Fruit fly (Drosophila melanogaster) whole organism, embryonic: ENCODE data around the gene CG33523.

Source experiments
- Bdp1 ChIP-seq: fragments of 200-800 bp; sonication (Bioruptor generic); optimal IDR thresholded peaks from 3 replicates; lab custom pipeline; 2016; ENCODE audit warnings: missing biosample characterization, missing genetic modification characterization
- CG10462 ChIP-seq: fragments of 200-800 bp; sonication (Bioruptor generic); optimal IDR thresholded peaks from 2 replicates; lab custom pipeline; 2016; ENCODE audit warnings: missing biosample characterization, missing genetic modification characterization
- CG10654 ChIP-seq: fragments of 200-800 bp; sonication (Bioruptor generic); optimal IDR thresholded peaks from 2 replicates; lab custom pipeline; 2016; ENCODE audit warnings: missing biosample characterization, missing genetic modification characterization
- CG11247 ChIP-seq: fragments of 200-800 bp; sonication (Bioruptor generic); IDR thresholded peaks from 2 replicates; pipeline ENCODE4 v1.3.6; 2022; ENCODE audit warnings: missing biosample characterization, missing genetic modification characterization
- CG11504 ChIP-seq: fragments of 200-800 bp; sonication (Bioruptor generic); optimal IDR thresholded peaks from 3 replicates; lab custom pipeline; 2019; ENCODE audit warnings: missing biosample characterization, mild to moderate bottlenecking, missing genetic modification characterization, moderate library complexity
- CG12391 ChIP-seq: fragments of 200-800 bp; sonication (Bioruptor generic); optimal IDR thresholded peaks from 3 replicates; lab custom pipeline; 2018; ENCODE audit warnings: missing biosample characterization, mild to moderate bottlenecking, missing genetic modification characterization, moderate library complexity
- CG13424 ChIP-seq: fragments of 200-800 bp; sonication (Bioruptor generic); optimal IDR thresholded peaks from 2 replicates; lab custom pipeline; 2019; ENCODE audit warnings: missing biosample characterization, mild to moderate bottlenecking, missing genetic modification characterization, moderate library complexity
- CG14710 ChIP-seq: fragments of 200-800 bp; sonication (Bioruptor generic); optimal IDR thresholded peaks from 3 replicates; lab custom pipeline; 2019; ENCODE audit warnings: missing biosample characterization, mild to moderate bottlenecking, missing genetic modification characterization, moderate library complexity
- CG16813 ChIP-seq: fragments of 200-800 bp; sonication (Bioruptor generic); IDR thresholded peaks from 3 replicates; pipeline ENCODE4 v1.3.6; 2022; ENCODE audit warnings: missing biosample characterization, missing genetic modification characterization; ENCODE audit not compliant: partially characterized antibody
- CG17829 ChIP-seq: fragments of 200-800 bp; optimal IDR thresholded peaks from 2 replicates; lab custom pipeline; 2019; ENCODE audit warnings: missing biosample characterization, mild to moderate bottlenecking, missing genetic modification characterization, moderate library complexity
- CG18764 ChIP-seq: fragments of 200-800 bp; sonication (Bioruptor generic); optimal IDR thresholded peaks from 3 replicates; lab custom pipeline; 2016; ENCODE audit warnings: missing biosample characterization, missing genetic modification characterization
- CG31224 ChIP-seq: fragments of 200-800 bp; sonication (Bioruptor generic); IDR thresholded peaks from 2 replicates; pipeline ENCODE4 v1.3.6; 2022; ENCODE audit warnings: missing biosample characterization, missing genetic modification characterization
- CG43689 ChIP-seq: fragments of 200-800 bp; sonication (Bioruptor generic); IDR thresholded peaks from 2 replicates; pipeline ENCODE4 v1.3.6; 2022; ENCODE audit warnings: missing biosample characterization, missing genetic modification characterization
- CG5180 ChIP-seq: fragments of 200-800 bp; sonication (Bioruptor generic); optimal IDR thresholded peaks from 3 replicates; lab custom pipeline; 2017; ENCODE audit warnings: missing biosample characterization, missing genetic modification characterization, mild to moderate bottlenecking, moderate library complexity, missing genetic modification reagents
- CG6683 ChIP-seq: fragments of 200-800 bp; sonication (Bioruptor generic); optimal IDR thresholded peaks from 2 replicates; lab custom pipeline; 2017; ENCODE audit warnings: missing biosample characterization, mild to moderate bottlenecking, missing genetic modification characterization, missing genetic modification reagents
- CG6791 ChIP-seq: fragments of 200-800 bp; sonication (Bioruptor generic); IDR thresholded peaks from 3 replicates; pipeline ENCODE4 v1.3.6; 2022; ENCODE audit warnings: missing biosample characterization, missing genetic modification characterization; ENCODE audit not compliant: partially characterized antibody
- CG7556 ChIP-seq: fragments of 200-800 bp; sonication (Bioruptor generic); optimal IDR thresholded peaks from 2 replicates; lab custom pipeline; 2017; ENCODE audit warnings: missing biosample characterization, mild to moderate bottlenecking, missing genetic modification characterization
- CG8281 ChIP-seq: fragments of 200-800 bp; sonication (Bioruptor generic); optimal IDR thresholded peaks from 2 replicates; lab custom pipeline; 2018; ENCODE audit warnings: missing biosample characterization, mild to moderate bottlenecking, missing genetic modification characterization, moderate library complexity
- CG8765 ChIP-seq: fragments of 200-800 bp; sonication (Bioruptor generic); IDR thresholded peaks from 2 replicates; pipeline ENCODE4 v1.3.6; 2022; ENCODE audit warnings: missing biosample characterization, missing genetic modification characterization
- CrebB ChIP-seq: fragments of 200-800 bp; sonication (Bioruptor generic); optimal IDR thresholded peaks from 3 replicates; lab custom pipeline; 2018; ENCODE audit warnings: missing biosample characterization, mild to moderate bottlenecking, missing genetic modification characterization
- Deaf1 ChIP-seq: fragments of 200-800 bp; optimal IDR thresholded peaks from 3 replicates; lab custom pipeline; 2019; ENCODE audit warnings: missing biosample characterization, mild to moderate bottlenecking, missing genetic modification characterization, moderate library complexity
- Dll ChIP-seq: fragments of 200-800 bp; sonication (Bioruptor generic); IDR thresholded peaks from 4 replicates; pipeline ENCODE4 v1.3.6; 2022; ENCODE audit warnings: missing biosample characterization, missing genetic modification characterization; ENCODE audit not compliant: partially characterized antibody
- Drgx ChIP-seq: fragments of 200-800 bp; sonication (Bioruptor generic); IDR thresholded peaks from 2 replicates; pipeline ENCODE4 v1.3.6; 2022; ENCODE audit warnings: missing biosample characterization, missing genetic modification characterization
- HLH4C ChIP-seq: fragments of 200-800 bp; sonication (Bioruptor generic); IDR thresholded peaks from 3 replicates; pipeline ENCODE4 v1.3.6; 2022; ENCODE audit warnings: missing biosample characterization, missing genetic modification characterization; ENCODE audit not compliant: partially characterized antibody
- HLHmδ ChIP-seq: fragments of 200-800 bp; sonication (Bioruptor generic); optimal IDR thresholded peaks from 2 replicates; lab custom pipeline; 2018; ENCODE audit warnings: missing biosample characterization, mild to moderate bottlenecking, missing genetic modification characterization, moderate library complexity
- MBD-R2 ChIP-seq: fragments of 200-800 bp; sonication (Bioruptor generic); IDR thresholded peaks from 2 replicates; pipeline ENCODE4 v1.3.6; 2022; ENCODE audit warnings: missing biosample characterization, missing genetic modification characterization
- Ssrp ChIP-seq: fragments of 200-800 bp; sonication (Bioruptor generic); optimal IDR thresholded peaks from 2 replicates; lab custom pipeline; 2018; ENCODE audit warnings: missing biosample characterization, mild to moderate bottlenecking, missing genetic modification characterization, moderate library complexity
- ase ChIP-seq: fragments of 200-800 bp; sonication (Bioruptor generic); IDR thresholded peaks from 3 replicates; pipeline ENCODE4 v1.3.6; 2022; ENCODE audit warnings: missing biosample characterization, missing genetic modification characterization
- cg ChIP-seq: fragments of 200-800 bp; sonication (Bioruptor generic); optimal IDR thresholded peaks from 3 replicates; lab custom pipeline; 2019; ENCODE audit warnings: missing biosample characterization, mild to moderate bottlenecking, missing genetic modification characterization, moderate library complexity
- ci ChIP-seq: fragments of 200-800 bp; sonication (Bioruptor generic); IDR thresholded peaks from 3 replicates; pipeline ENCODE4 v1.3.6; 2022; ENCODE audit warnings: missing biosample characterization, missing genetic modification characterization
- crol ChIP-seq: fragments of 200-800 bp; sonication (Bioruptor generic); IDR thresholded peaks from 2 replicates; pipeline ENCODE4 v1.3.6; 2022; ENCODE audit warnings: missing biosample characterization, missing genetic modification characterization
- fd96Cb ChIP-seq: fragments of 200-800 bp; sonication (Bioruptor generic); optimal IDR thresholded peaks from 2 replicates; lab custom pipeline; 2018; ENCODE audit warnings: missing biosample characterization, mild to moderate bottlenecking, missing genetic modification characterization, moderate library complexity
- ftz-f1 ChIP-seq: fragments of 200-800 bp; sonication (Bioruptor generic); optimal IDR thresholded peaks from 2 replicates; lab custom pipeline; 2016; ENCODE audit warnings: missing biosample characterization, missing genetic modification characterization
- grn ChIP-seq: fragments of 200-800 bp; sonication (Bioruptor generic); optimal IDR thresholded peaks from 3 replicates; lab custom pipeline; 2017; ENCODE audit warnings: missing biosample characterization, missing genetic modification characterization
- nom ChIP-seq: fragments of 200-800 bp; sonication (Bioruptor generic); optimal IDR thresholded peaks from 2 replicates; lab custom pipeline; 2017; ENCODE audit warnings: missing biosample characterization, missing genetic modification characterization, mild to moderate bottlenecking, moderate library complexity, missing genetic modification reagents
- otp ChIP-seq: fragments of 200-800 bp; sonication (Bioruptor generic); IDR thresholded peaks from 3 replicates; pipeline ENCODE4, ENCODE4 v1.3.6; 2022; ENCODE audit warnings: missing biosample characterization, missing genetic modification characterization
- peb ChIP-seq: fragments of 200-800 bp; sonication (Bioruptor generic); IDR thresholded peaks from 2 replicates; pipeline ENCODE4 v1.3.6; 2022; ENCODE audit warnings: missing biosample characterization, missing genetic modification characterization
- pros ChIP-seq: fragments of 200-800 bp; sonication (Bioruptor generic); optimal IDR thresholded peaks from 3 replicates; lab custom pipeline; 2019; ENCODE audit warnings: missing biosample characterization, mild to moderate bottlenecking, missing genetic modification characterization, moderate library complexity
- repo ChIP-seq: fragments of 200-800 bp; sonication (Bioruptor generic); optimal IDR thresholded peaks from 2 replicates; lab custom pipeline; 2016; ENCODE audit warnings: missing biosample characterization, missing genetic modification characterization
- sens-2 ChIP-seq: fragments of 200-800 bp; sonication (Bioruptor generic); IDR thresholded peaks from 2 replicates; pipeline ENCODE4 v1.3.6; 2022; ENCODE audit warnings: missing biosample characterization, missing genetic modification characterization
- sim ChIP-seq: fragments of 200-800 bp; sonication (Bioruptor generic); IDR thresholded peaks from 2 replicates; pipeline ENCODE4 v1.3.6; 2022; ENCODE audit warnings: missing biosample characterization, missing genetic modification characterization
- slbo ChIP-seq: fragments of 200-800 bp; sonication (Bioruptor generic); IDR thresholded peaks from 2 replicates; pipeline ENCODE4 v1.3.6; 2022; ENCODE audit warnings: missing biosample characterization, missing genetic modification characterization
- slp2 ChIP-seq: fragments of 200-800 bp; sonication (Bioruptor generic); optimal IDR thresholded peaks from 2 replicates; lab custom pipeline; 2016; ENCODE audit warnings: missing biosample characterization, missing genetic modification characterization
- tll ChIP-seq, 2 experiments: fragments of 200-800 bp in 1 of 2; fragments of >200 bp in 1 of 2; sonication (Bioruptor generic) in 1 of 2; optimal IDR thresholded peaks; 2 replicates each; lab custom pipeline; 2017 to 2019; ENCODE audit warnings: missing biosample characterization in 2 of 2, missing genetic modification characterization in 2 of 2, mild to moderate bottlenecking in 1 of 2, moderate library complexity in 1 of 2
- vnd ChIP-seq: fragments of 200-800 bp; sonication (Bioruptor generic); IDR thresholded peaks from 3 replicates; pipeline ENCODE4 v1.3.6; 2022; ENCODE audit warnings: missing biosample characterization, missing genetic modification characterization; ENCODE audit not compliant: partially characterized antibody
- wek ChIP-seq: fragments of 200-800 bp; sonication (Bioruptor generic); optimal IDR thresholded peaks from 3 replicates; lab custom pipeline; 2018; ENCODE audit warnings: missing biosample characterization, mild to moderate bottlenecking, missing genetic modification characterization, moderate library complexity

CG33523 gene

dm6 chr3L:5952132-5952531 lies 28.5 kb downstream of the CG33523 start (continued):
- peak; percentile 32 for TF ChIP-seq CG7556
- peak in 1 of 2 experiments; percentile 53 for TF ChIP-seq tll (GFP tag; optimal IDR thresholded peaks at IDR 0.05; lab: Kevin White, UChicago)
- TF ChIP-seq Ssrp (tag; lab: Kevin White, UChicago), result peak; percentile 48
- peak; percentile 24 for TF ChIP-seq CG13424 (tag; lab: Kevin White, UChicago)
- TF ChIP-seq CG10462, result no peak
- no peak for TF ChIP-seq CrebB
- peak; percentile 52 for TF ChIP-seq CG12391 (tag; lab: Kevin White, UChicago)
- TF ChIP-seq CG43689 (GFP tag; lab: Robert Waterston, UW), result no peak
- TF ChIP-seq otp, result no peak
- TF ChIP-seq ftz-f1 (GFP tag; lab: Kevin White, UChicago), result no peak
- TF ChIP-seq CG17829 (tag; lab: Kevin White, UChicago), result peak; percentile 52
- TF ChIP-seq CG6683 (GFP tag; lab: Kevin White, UChicago), result no peak
- TF ChIP-seq CG18764 (GFP tag; lab: Kevin White, UChicago), result no peak
- TF ChIP-seq sens-2 (GFP tag; lab: Robert Waterston, UW), result no peak
- no peak for TF ChIP-seq wek (GFP tag; lab: Kevin White, UChicago)
- no peak for TF ChIP-seq pros (GFP tag; lab: Kevin White, UChicago)

dm6 chr3L:5952537-5952936 lies 28.9 kb downstream of the CG33523 start:
- TF ChIP-seq CG10654 (GFP tag; lab: Kevin White, UChicago), result no peak
- TF ChIP-seq CG5180, result peak; percentile 54
- no peak for TF ChIP-seq CG16813 (GFP tag; lab: Robert Waterston, UW)
- TF ChIP-seq crol (GFP tag; lab: Robert Waterston, UW), result 0 out of 2 replicates have a peak, but pooled peaks have one; percentile 39
- TF ChIP-seq CG31224 (GFP tag; lab: Robert Waterston, UW), result peak; percentile 93
- no peak for TF ChIP-seq ase (GFP tag; lab: Robert Waterston, UW)
- TF ChIP-seq vnd (GFP tag; lab: Robert Waterston, UW), result 0 out of 3 replicates have a peak, but pooled peaks have one; percentile 26
- TF ChIP-seq grn, result no peak
- TF ChIP-seq Drgx, result 0 out of 2 replicates have a peak, but pooled peaks have one; percentile 6
- peak; percentile 90 for TF ChIP-seq Deaf1 (tag; lab: Kevin White, UChicago)
- TF ChIP-seq Bdp1 (GFP tag; lab: Kevin White, UChicago), result no peak
- TF ChIP-seq CG6791, result 0 out of 3 replicates have a peak, but pooled peaks have one; percentile 25
- TF ChIP-seq CG14710, result no peak
- TF ChIP-seq HLHmδ (GFP tag; lab: Kevin White, UChicago), result peak; percentile 19
- TF ChIP-seq cg (GFP tag; lab: Kevin White, UChicago), result peak; percentile 8
- peak; percentile 44 for TF ChIP-seq nom (GFP tag; lab: Kevin White, UChicago)
- peak; percentile 98 for TF ChIP-seq CG11504 (tag; lab: Kevin White, UChicago)
- no peak for TF ChIP-seq slbo

- TF ChIP-seq CG12391 (tag; lab: Kevin White, UChicago) (no peak), peb (GFP tag; lab: Robert Waterston, UW) (no peak), repo (GFP tag; lab: Kevin White, UChicago) (no peak), sim (GFP tag; lab: Robert Waterston, UW) (no peak), MBD-R2 (GFP tag; lab: Robert Waterston, UW) (no peak), ci (no peak), HLH4C (no peak), CG8281 (tag; lab: Kevin White, UChicago) (no peak), Deaf1 (tag; lab: Kevin White, UChicago) (no peak), slp2 (GFP tag; lab: Kevin White, UChicago) (no peak), Dll (GFP tag; lab: Robert Waterston, UW) (no peak), CG11247 (GFP tag; lab: Robert Waterston, UW) (no peak), fd96Cb (tag; lab: Kevin White, UChicago) (no peak), HLHmδ (GFP tag; lab: Kevin White, UChicago) (no peak), CG8765 (GFP tag; lab: Robert Waterston, UW) (no peak)
Observed at dm6 chr3L:5954942-5955341, 31.3 kb downstream of the CG33523 start.
